Fruit fly (Drosophila melanogaster) whole organism, embryonic: ENCODE results near the gene Vago.
A peak's percentile ranks its signal among the peaks of the same experiment; 100 is the strongest.

Experiments used
- Aef1 ChIP-seq: fragments of 200-800 bp; sonication (Bioruptor generic); IDR thresholded peaks from 3 replicates; pipeline ENCODE4 v1.3.6; 2022; ENCODE audit warnings: missing biosample characterization, missing genetic modification characterization
- CG10462 ChIP-seq: fragments of 200-800 bp; sonication (Bioruptor generic); optimal IDR thresholded peaks from 2 replicates; lab custom pipeline; 2016; ENCODE audit warnings: missing biosample characterization, missing genetic modification characterization
- CG10959 ChIP-seq: fragments of 200-800 bp; sonication (Bioruptor generic); IDR thresholded peaks from 2 replicates; pipeline ENCODE4 v1.3.6; 2022; ENCODE audit warnings: missing biosample characterization, missing genetic modification characterization
- CG12299 ChIP-seq: fragments of 200-800 bp; sonication (Bioruptor generic); optimal IDR thresholded peaks from 2 replicates; lab custom pipeline; 2018; ENCODE audit warnings: missing biosample characterization, mild to moderate bottlenecking, missing genetic modification characterization
- CG14441 ChIP-seq: fragments of 200-800 bp; sonication (Bioruptor generic); IDR thresholded peaks from 2 replicates; pipeline ENCODE4 v1.3.6; 2022; ENCODE audit warnings: missing biosample characterization, missing genetic modification characterization
- CG16813 ChIP-seq: fragments of 200-800 bp; sonication (Bioruptor generic); IDR thresholded peaks from 3 replicates; pipeline ENCODE4 v1.3.6; 2022; ENCODE audit warnings: missing biosample characterization, missing genetic modification characterization; ENCODE audit not compliant: partially characterized antibody
- CG17359 ChIP-seq: fragments of 200-800 bp; sonication (Bioruptor generic); optimal IDR thresholded peaks from 3 replicates; lab custom pipeline; 2018; ENCODE audit warnings: missing biosample characterization, mild to moderate bottlenecking, missing genetic modification characterization, moderate library complexity
- CG17568 ChIP-seq: fragments of 200-800 bp; sonication (Bioruptor generic); optimal IDR thresholded peaks from 2 replicates; lab custom pipeline; 2018; ENCODE audit warnings: missing biosample characterization, mild to moderate bottlenecking, missing genetic modification characterization, moderate library complexity
- CG2116 ChIP-seq: fragments of 200-800 bp; sonication (Bioruptor generic); optimal IDR thresholded peaks from 3 replicates; lab custom pipeline; 2018; ENCODE audit warnings: missing biosample characterization, mild to moderate bottlenecking, missing genetic modification characterization
- CG2120 ChIP-seq: fragments of 200-800 bp; sonication (Bioruptor generic); optimal IDR thresholded peaks from 3 replicates; lab custom pipeline; 2016; ENCODE audit warnings: missing biosample characterization, missing genetic modification characterization
- CG2712 ChIP-seq: fragments of 200-800 bp; optimal IDR thresholded peaks from 3 replicates; lab custom pipeline; 2019; ENCODE audit warnings: missing biosample characterization, mild to moderate bottlenecking, missing genetic modification characterization, moderate library complexity
- CG5245 ChIP-seq: fragments of 200-800 bp; sonication (Bioruptor generic); optimal IDR thresholded peaks from 3 replicates; lab custom pipeline; 2016; ENCODE audit warnings: missing biosample characterization, missing genetic modification characterization
- CG6175 ChIP-seq: fragments of 200-800 bp; sonication (Bioruptor generic); IDR thresholded peaks from 3 replicates; pipeline ENCODE4 v1.3.6; 2022; ENCODE audit warnings: missing biosample characterization, missing genetic modification characterization
- CG7556 ChIP-seq: fragments of 200-800 bp; sonication (Bioruptor generic); optimal IDR thresholded peaks from 2 replicates; lab custom pipeline; 2017; ENCODE audit warnings: missing biosample characterization, mild to moderate bottlenecking, missing genetic modification characterization
- CG9797 ChIP-seq: fragments of 200-800 bp; sonication (Bioruptor generic); optimal IDR thresholded peaks from 3 replicates; lab custom pipeline; 2018; ENCODE audit warnings: missing biosample characterization, mild to moderate bottlenecking, missing genetic modification characterization
- CoRest ChIP-seq: fragments of 200-800 bp; sonication (Bioruptor generic); optimal IDR thresholded peaks from 3 replicates; lab custom pipeline; 2018; ENCODE audit warnings: missing biosample characterization, mild to moderate bottlenecking, missing genetic modification characterization, moderate library complexity
- Eip74EF ChIP-seq, 2 experiments: fragments of 200-800 bp in 1 of 2; fragments of >200 bp in 1 of 2; sonication (Bioruptor generic) in 1 of 2; optimal IDR thresholded peaks; 2 replicates each; lab custom pipeline; 2017 to 2019; ENCODE audit warnings: missing biosample characterization in 2 of 2, missing genetic modification characterization in 2 of 2, mild to moderate bottlenecking in 1 of 2, moderate library complexity in 1 of 2
- HLH4C ChIP-seq: fragments of 200-800 bp; sonication (Bioruptor generic); IDR thresholded peaks from 3 replicates; pipeline ENCODE4 v1.3.6; 2022; ENCODE audit warnings: missing biosample characterization, missing genetic modification characterization; ENCODE audit not compliant: partially characterized antibody
- HLHmδ ChIP-seq: fragments of 200-800 bp; sonication (Bioruptor generic); optimal IDR thresholded peaks from 2 replicates; lab custom pipeline; 2018; ENCODE audit warnings: missing biosample characterization, mild to moderate bottlenecking, missing genetic modification characterization, moderate library complexity
- HmgD ChIP-seq: fragments of 200-800 bp; sonication (Bioruptor generic); optimal IDR thresholded peaks from 3 replicates; lab custom pipeline; 2016; ENCODE audit warnings: missing biosample characterization, missing genetic modification characterization
- Hmx ChIP-seq: fragments of 200-800 bp; sonication (Bioruptor generic); optimal IDR thresholded peaks from 2 replicates; lab custom pipeline; 2016; ENCODE audit warnings: missing biosample characterization, missing genetic modification characterization
- Hsf ChIP-seq: fragments of 200-800 bp; sonication (Bioruptor generic); optimal IDR thresholded peaks from 3 replicates; lab custom pipeline; 2016; ENCODE audit warnings: missing biosample characterization, missing genetic modification characterization
- Lhr ChIP-seq: fragments of 200-800 bp; sonication (Bioruptor generic); optimal IDR thresholded peaks from 3 replicates; lab custom pipeline; 2017; ENCODE audit warnings: mild to moderate bottlenecking, missing biosample characterization, missing genetic modification reagents, missing genetic modification characterization
- Nf-YC ChIP-seq: fragments of 200-800 bp; optimal IDR thresholded peaks from 3 replicates; lab custom pipeline; 2019; ENCODE audit warnings: missing biosample characterization, mild to moderate bottlenecking, missing genetic modification characterization, moderate library complexity
- Opbp ChIP-seq: fragments of 200-800 bp; sonication (Bioruptor generic); IDR thresholded peaks from 3 replicates; pipeline ENCODE4 v1.3.6; 2022; ENCODE audit warnings: missing biosample characterization, missing genetic modification characterization; ENCODE audit not compliant: partially characterized antibody
- Six4 ChIP-seq: fragments of 200-800 bp; sonication (Bioruptor generic); optimal IDR thresholded peaks from 2 replicates; lab custom pipeline; 2016; ENCODE audit warnings: missing biosample characterization, missing genetic modification characterization
- Stat92E ChIP-seq, 3 experiments: fragments of >200 bp in 2 of 3; fragments of 200-800 bp in 1 of 3; sonication (Bioruptor generic) in 1 of 3; optimal IDR thresholded peaks; 2 replicates each; lab custom pipeline; 2017 to 2019; ENCODE audit warnings: missing biosample characterization in 3 of 3, missing genetic modification characterization in 3 of 3, mild to moderate bottlenecking in 1 of 3, moderate library complexity in 1 of 3
- ato ChIP-seq: fragments of 200-800 bp; sonication (Bioruptor generic); IDR thresholded peaks from 2 replicates; pipeline ENCODE4 v1.3.6; 2022; ENCODE audit warnings: missing biosample characterization, missing genetic modification characterization; ENCODE audit not compliant: partially characterized antibody
- cato ChIP-seq: fragments of 200-800 bp; sonication (Bioruptor generic); optimal IDR thresholded peaks from 2 replicates; lab custom pipeline; 2016; ENCODE audit warnings: missing biosample characterization, missing genetic modification characterization, borderline replicate concordance
- caup ChIP-seq: fragments of 200-800 bp; sonication (Bioruptor generic); optimal IDR thresholded peaks from 3 replicates; lab custom pipeline; 2017; ENCODE audit warnings: missing biosample characterization, mild to moderate bottlenecking, missing genetic modification characterization, moderate library complexity; ENCODE audit not compliant: severe bottlenecking
- chm ChIP-seq: fragments of 200-800 bp; sonication (Bioruptor generic); IDR thresholded peaks from 2 replicates; pipeline ENCODE4 v1.3.6; 2022; ENCODE audit warnings: missing biosample characterization, missing genetic modification characterization
- ewg ChIP-seq: fragments of 200-800 bp; sonication (Bioruptor generic); optimal IDR thresholded peaks from 3 replicates; lab custom pipeline; 2017; ENCODE audit warnings: mild to moderate bottlenecking, missing biosample characterization, missing genetic modification reagents, missing genetic modification characterization
- hb ChIP-seq: fragments of 200-800 bp; sonication (Bioruptor generic); IDR thresholded peaks from 3 replicates; pipeline ENCODE4 v1.3.6; 2022; ENCODE audit warnings: missing biosample characterization, missing genetic modification characterization; ENCODE audit not compliant: partially characterized antibody
- knrl ChIP-seq: fragments of 200-800 bp; sonication (Bioruptor generic); IDR thresholded peaks from 3 replicates; pipeline ENCODE4 v1.3.6; 2022; ENCODE audit warnings: missing biosample characterization, missing genetic modification characterization; ENCODE audit not compliant: partially characterized antibody
- lilli ChIP-seq: fragments of 200-800 bp; sonication (Bioruptor generic); optimal IDR thresholded peaks from 3 replicates; lab custom pipeline; 2016; ENCODE audit warnings: missing biosample characterization, missing genetic modification characterization
- lmd ChIP-seq: fragments of 200-800 bp; sonication (Bioruptor generic); IDR thresholded peaks from 2 replicates; pipeline ENCODE4 v1.3.6; 2022; ENCODE audit warnings: missing biosample characterization, missing genetic modification characterization
- onecut ChIP-seq: fragments of 200-800 bp; sonication (Bioruptor generic); IDR thresholded peaks from 2 replicates; pipeline ENCODE4 v1.3.6; 2022; ENCODE audit warnings: missing biosample characterization, missing genetic modification characterization
- pan ChIP-seq, 4 experiments: fragments of >200 bp in 3 of 4; fragments of 200-800 bp in 1 of 4; sonication (Bioruptor generic) in 1 of 4; optimal IDR thresholded peaks in 3 of 4; IDR thresholded peaks in 1 of 4; 2 replicates each; pipeline versions ENCODE4 v1.3.6 to Lab custom; 2017 to 2022; ENCODE audit warnings: missing biosample characterization in 2 of 4, missing genetic modification characterization in 2 of 4, mixed read lengths in 1 of 4
- pb ChIP-seq: fragments of 200-800 bp; sonication (Bioruptor generic); optimal IDR thresholded peaks from 3 replicates; lab custom pipeline; 2016; ENCODE audit warnings: missing biosample characterization, missing genetic modification characterization
- pnt ChIP-seq: fragments of 200-800 bp; sonication (Bioruptor generic); optimal IDR thresholded peaks from 3 replicates; lab custom pipeline; 2016; ENCODE audit warnings: missing biosample characterization, missing genetic modification characterization
- psq ChIP-seq: fragments of 200-800 bp; sonication (Bioruptor generic); optimal IDR thresholded peaks from 2 replicates; lab custom pipeline; 2017; ENCODE audit warnings: missing biosample characterization, missing genetic modification characterization
- sens-2 ChIP-seq: fragments of 200-800 bp; sonication (Bioruptor generic); IDR thresholded peaks from 2 replicates; pipeline ENCODE4 v1.3.6; 2022; ENCODE audit warnings: missing biosample characterization, missing genetic modification characterization
- tap ChIP-seq: fragments of 200-800 bp; optimal IDR thresholded peaks from 3 replicates; lab custom pipeline; 2019; ENCODE audit warnings: missing biosample characterization, mild to moderate bottlenecking, missing genetic modification characterization, moderate library complexity
- vnd ChIP-seq: fragments of 200-800 bp; sonication (Bioruptor generic); IDR thresholded peaks from 3 replicates; pipeline ENCODE4 v1.3.6; 2022; ENCODE audit warnings: missing biosample characterization, missing genetic modification characterization; ENCODE audit not compliant: partially characterized antibody
- wdn ChIP-seq: fragments of 200-800 bp; sonication (Bioruptor generic); IDR thresholded peaks from 2 replicates; pipeline ENCODE4 v1.3.6; 2022; ENCODE audit warnings: missing biosample characterization, missing genetic modification characterization
- wor ChIP-seq: fragments of 200-800 bp; sonication (Bioruptor generic); IDR thresholded peaks from 2 replicates; pipeline ENCODE4 v1.3.6; 2022; ENCODE audit warnings: missing biosample characterization, missing genetic modification characterization
- zfh2 ChIP-seq: fragments of 200-800 bp; sonication (Bioruptor generic); optimal IDR thresholded peaks from 2 replicates; lab custom pipeline; 2016; ENCODE audit warnings: missing biosample characterization, missing genetic modification characterization

Vago gene

dm6 chrX:11124749-11125508 is 35.8 kb downstream of the Vago start, which contains the start of gene Rpt3 (continued):
- TF ChIP-seq Stat92E (GFP tag; optimal IDR thresholded peaks at IDR 0.05; lab: Kevin White, UChicago) = no peak
- no peak for TF ChIP-seq wdn
- peak; percentile 83 for TF ChIP-seq knrl (GFP tag; lab: Robert Waterston, UW)
- no peak for TF ChIP-seq Hmx (GFP tag; lab: Kevin White, UChicago)
- TF ChIP-seq Nf-YC (tag; lab: Kevin White, UChicago) = no peak
- no peak for TF ChIP-seq CG5245 (GFP tag; lab: Kevin White, UChicago)
- TF ChIP-seq CG9797 (GFP tag; lab: Kevin White, UChicago) = peak; percentile 14
- peak; percentile 6 for TF ChIP-seq Hsf (GFP tag; lab: Kevin White, UChicago)
- TF ChIP-seq sens-2 = no peak
- no peak for TF ChIP-seq ewg (GFP tag; lab: Kevin White, UChicago)
- TF ChIP-seq onecut (GFP tag; lab: Robert Waterston, UW) = no peak
- no peak for TF ChIP-seq pnt
- peak; percentile 24 for TF ChIP-seq lilli
- no peak for TF ChIP-seq HmgD
- TF ChIP-seq tap (tag; lab: Kevin White, UChicago) = no peak
- TF ChIP-seq Lhr (GFP tag; lab: Kevin White, UChicago) = no peak
- TF ChIP-seq cato (GFP tag; lab: Kevin White, UChicago) = no peak
- TF ChIP-seq CG2712 (tag; lab: Kevin White, UChicago) = peak; percentile 34
- TF ChIP-seq CG2120 = peak; percentile 27
- no peak for TF ChIP-seq CG6175 (GFP tag; lab: Robert Waterston, UW)
- peak; percentile 77; the same call in 2 of the 3 replicates for TF ChIP-seq vnd (GFP tag; lab: Robert Waterston, UW)
- peak; percentile 85 for TF ChIP-seq CG16813
- TF ChIP-seq CG17568 (GFP tag; lab: Kevin White, UChicago) = no peak
- TF ChIP-seq CG2116 (GFP tag; lab: Kevin White, UChicago) = peak; percentile 67
- TF ChIP-seq CG14441 (GFP tag; lab: Robert Waterston, UW) = no peak
- no peak for TF ChIP-seq pb (GFP tag; lab: Kevin White, UChicago)
- TF ChIP-seq ato (GFP tag; lab: Robert Waterston, UW) = peak; percentile 43; the same call in 1 of the 2 replicates
- TF ChIP-seq CG17359 (tag; lab: Kevin White, UChicago) = no peak
- TF ChIP-seq zfh2 (GFP tag; lab: Kevin White, UChicago) = no peak
- TF ChIP-seq CG12299 = no peak
- TF ChIP-seq psq (GFP tag; lab: Kevin White, UChicago) = no peak
- no peak for TF ChIP-seq Six4 (GFP tag; lab: Kevin White, UChicago)
- peak; percentile 67 for TF ChIP-seq Opbp (GFP tag; lab: Robert Waterston, UW)
- no peak for TF ChIP-seq Eip74EF (GFP tag; optimal IDR thresholded peaks at IDR 0.05; lab: Kevin White, UChicago)
- no peak for TF ChIP-seq lmd
- TF ChIP-seq Aef1 (GFP tag; lab: Robert Waterston, UW) = 0 out of 3 replicates have a peak, but pooled peaks have one; percentile 12
- TF ChIP-seq caup = no peak
- no peak for TF ChIP-seq wor (GFP tag; lab: Robert Waterston, UW)
- no peak for TF ChIP-seq CG10462 (GFP tag; lab: Kevin White, UChicago)
- no peak for TF ChIP-seq chm
- TF ChIP-seq CG10959 (GFP tag; lab: Robert Waterston, UW) = no peak
- TF ChIP-seq hb (GFP tag; lab: Robert Waterston, UW) = peak; percentile 72; the same call in 2 of the 3 replicates
- peak; percentile 75 for TF ChIP-seq HLH4C (GFP tag; lab: Robert Waterston, UW)
- no peak for TF ChIP-seq HLHmδ
- no peak for TF ChIP-seq pan (optimal IDR thresholded peaks at IDR 0.05; lab: Kevin White, UChicago)
- TF ChIP-seq pan (GFP tag; optimal IDR thresholded peaks at IDR 0.05 in 1 of 2, IDR thresholded peaks at IDR 0.05 in 1 of 2) = no peak
- no peak for TF ChIP-seq CG7556
- TF ChIP-seq CoRest = peak; percentile 6
